Fruit fly (Drosophila melanogaster): ENCODE measurements around the gene tth.

dm6 chrX:13630290-13630900 lies 14.0 kb upstream of the tth start:
- peak; percentile 51 for TF ChIP-seq Met (GFP tag; optimal IDR thresholded peaks at IDR 0.05)
- no peak for TF ChIP-seq CG16779 (tag; optimal IDR thresholded peaks at IDR 0.05)
- peak; percentile 66 for TF ChIP-seq esn (GFP tag; optimal IDR thresholded peaks at IDR 0.05)
- no peak for TF ChIP-seq fkh (GFP tag; optimal IDR thresholded peaks at IDR 0.05)
- TF ChIP-seq CG1621 (tag; optimal IDR thresholded peaks at IDR 0.05), result no peak
- TF ChIP-seq vri (GFP tag; optimal IDR thresholded peaks at IDR 0.05), result peak; percentile 3
- no peak for TF ChIP-seq CG11294 (GFP tag; IDR thresholded peaks at IDR 0.05)

Measured in whole organism, prepupa.